Fruit fly (Drosophila melanogaster) whole organism, embryonic: ENCODE measurements around the gene HDAC4.

Experiments
- B-H1 ChIP-seq: fragments of 200-800 bp; sonication (Bioruptor generic); IDR thresholded peaks from 3 replicates; pipeline ENCODE4 v1.3.6; 2022; ENCODE audit warnings: missing biosample characterization, missing genetic modification characterization
- CG10274 ChIP-seq: fragments of 200-800 bp; sonication (Bioruptor generic); optimal IDR thresholded peaks from 3 replicates; lab custom pipeline; 2017; ENCODE audit warnings: missing biosample characterization, mild to moderate bottlenecking, missing genetic modification characterization
- CG10321 ChIP-seq: fragments of 200-800 bp; sonication (Bioruptor generic); IDR thresholded peaks from 2 replicates; pipeline ENCODE4 v1.3.6; 2022; ENCODE audit warnings: missing biosample characterization, missing genetic modification characterization
- CG10431 ChIP-seq: fragments of 200-800 bp; sonication (Bioruptor generic); optimal IDR thresholded peaks from 3 replicates; lab custom pipeline; 2018; ENCODE audit warnings: missing biosample characterization, mild to moderate bottlenecking, missing genetic modification characterization
- CG10654 ChIP-seq: fragments of 200-800 bp; sonication (Bioruptor generic); optimal IDR thresholded peaks from 2 replicates; lab custom pipeline; 2016; ENCODE audit warnings: missing biosample characterization, missing genetic modification characterization
- CG11085 ChIP-seq: fragments of 200-800 bp; sonication (Bioruptor generic); IDR thresholded peaks from 2 replicates; pipeline ENCODE4 v1.3.6; 2022; ENCODE audit warnings: missing biosample characterization, missing genetic modification characterization
- CG11456 ChIP-seq: fragments of 200-800 bp; sonication (Bioruptor generic); IDR thresholded peaks from 3 replicates; pipeline ENCODE4 v1.3.6; 2022; ENCODE audit warnings: missing biosample characterization, missing genetic modification characterization
- CG11504 ChIP-seq: fragments of 200-800 bp; sonication (Bioruptor generic); optimal IDR thresholded peaks from 3 replicates; lab custom pipeline; 2019; ENCODE audit warnings: missing biosample characterization, mild to moderate bottlenecking, missing genetic modification characterization, moderate library complexity
- CG12769 ChIP-seq: fragments of 200-800 bp; sonication (Bioruptor generic); optimal IDR thresholded peaks from 2 replicates; lab custom pipeline; 2019; ENCODE audit warnings: missing biosample characterization, mild to moderate bottlenecking, missing genetic modification characterization, moderate library complexity
- CG12942 ChIP-seq: fragments of 200-800 bp; sonication (Bioruptor generic); optimal IDR thresholded peaks from 3 replicates; lab custom pipeline; 2016; ENCODE audit warnings: missing biosample characterization, missing genetic modification characterization
- CG13287 ChIP-seq: fragments of 200-800 bp; sonication (Bioruptor generic); IDR thresholded peaks from 2 replicates; pipeline ENCODE4 v1.3.6; 2022; ENCODE audit warnings: missing biosample characterization, missing genetic modification characterization; ENCODE audit not compliant: partially characterized antibody
- CG16815 ChIP-seq: fragments of 200-800 bp; sonication (Bioruptor generic); optimal IDR thresholded peaks from 3 replicates; lab custom pipeline; 2017; ENCODE audit warnings: missing biosample characterization, mild to moderate bottlenecking, missing genetic modification characterization
- CG2678 ChIP-seq: fragments of 200-800 bp; sonication (Bioruptor generic); optimal IDR thresholded peaks from 3 replicates; lab custom pipeline; 2019; ENCODE audit warnings: missing biosample characterization, mild to moderate bottlenecking, missing genetic modification characterization, moderate library complexity
- CG32767 ChIP-seq: fragments of 200-800 bp; sonication (Bioruptor generic); IDR thresholded peaks from 2 replicates; pipeline ENCODE4 v1.3.6; 2022; ENCODE audit warnings: missing biosample characterization, missing genetic modification characterization
- CG3726 ChIP-seq: fragments of 200-800 bp; sonication (Bioruptor generic); IDR thresholded peaks from 3 replicates; pipeline ENCODE4, ENCODE4 v1.3.6; 2022; ENCODE audit warnings: missing biosample characterization, missing genetic modification characterization
- CG6272 ChIP-seq: fragments of 200-800 bp; sonication (Bioruptor generic); IDR thresholded peaks from 2 replicates; pipeline ENCODE4 v1.3.6; 2022; ENCODE audit warnings: missing biosample characterization, missing genetic modification characterization
- CG9215 ChIP-seq: fragments of 200-800 bp; sonication (Bioruptor generic); IDR thresholded peaks from 2 replicates; pipeline ENCODE4 v1.3.6; 2022; ENCODE audit warnings: missing biosample characterization, missing genetic modification characterization
- CG9932 ChIP-seq: fragments of 200-800 bp; sonication (Bioruptor generic); IDR thresholded peaks from 2 replicates; pipeline ENCODE4 v1.3.6; 2022; ENCODE audit warnings: missing biosample characterization, missing genetic modification characterization
- Dll ChIP-seq: fragments of 200-800 bp; sonication (Bioruptor generic); IDR thresholded peaks from 4 replicates; pipeline ENCODE4 v1.3.6; 2022; ENCODE audit warnings: missing biosample characterization, missing genetic modification characterization; ENCODE audit not compliant: partially characterized antibody
- Dref ChIP-seq: fragments of 200-800 bp; sonication (Bioruptor generic); IDR thresholded peaks from 2 replicates; pipeline ENCODE4 v1.3.6; 2022; ENCODE audit warnings: missing biosample characterization, missing genetic modification characterization
- Drgx ChIP-seq: fragments of 200-800 bp; sonication (Bioruptor generic); IDR thresholded peaks from 2 replicates; pipeline ENCODE4 v1.3.6; 2022; ENCODE audit warnings: missing biosample characterization, missing genetic modification characterization
- E2f2 ChIP-seq: fragments of 200-800 bp; sonication (Bioruptor generic); IDR thresholded peaks from 2 replicates; pipeline ENCODE4 v1.3.6; 2022; ENCODE audit warnings: missing biosample characterization, missing genetic modification characterization
- Gsc ChIP-seq: fragments of 200-800 bp; sonication (Bioruptor generic); IDR thresholded peaks from 2 replicates; pipeline ENCODE4 v1.3.6; 2022; ENCODE audit warnings: missing biosample characterization, missing genetic modification characterization
- HLH3B ChIP-seq: fragments of 200-800 bp; sonication (Bioruptor generic); IDR thresholded peaks from 2 replicates; pipeline ENCODE4 v1.3.6; 2022; ENCODE audit warnings: missing biosample characterization, missing genetic modification characterization
- HLH4C ChIP-seq: fragments of 200-800 bp; sonication (Bioruptor generic); IDR thresholded peaks from 3 replicates; pipeline ENCODE4 v1.3.6; 2022; ENCODE audit warnings: missing biosample characterization, missing genetic modification characterization; ENCODE audit not compliant: partially characterized antibody
- Hand ChIP-seq: fragments of 200-800 bp; sonication (Bioruptor generic); optimal IDR thresholded peaks from 2 replicates; lab custom pipeline; 2017; ENCODE audit warnings: mild to moderate bottlenecking, missing biosample characterization, missing genetic modification reagents, missing genetic modification characterization
- Hmx ChIP-seq: fragments of 200-800 bp; sonication (Bioruptor generic); optimal IDR thresholded peaks from 2 replicates; lab custom pipeline; 2016; ENCODE audit warnings: missing biosample characterization, missing genetic modification characterization
- Med ChIP-seq: fragments of 200-800 bp; sonication (Bioruptor generic); peaks from one replicate; lab custom pipeline; 2016; ENCODE audit warnings: missing biosample characterization, missing genetic modification characterization, mild to moderate bottlenecking, inconsistent platforms, moderate library complexity
- Nf-YB ChIP-seq: fragments of 200-800 bp; sonication (Bioruptor generic); optimal IDR thresholded peaks from 3 replicates; lab custom pipeline; 2019; ENCODE audit warnings: missing biosample characterization, mild to moderate bottlenecking, missing genetic modification characterization, moderate library complexity
- Sin3A ChIP-seq: fragments of >200 bp; optimal IDR thresholded peaks from 2 replicates; lab custom pipeline; 2018
- Sry-δ ChIP-seq: fragments of 200-800 bp; sonication (Bioruptor generic); optimal IDR thresholded peaks from 2 replicates; lab custom pipeline; 2016; ENCODE audit warnings: missing biosample characterization, missing genetic modification characterization
- Taf1 ChIP-seq: fragments of 200-800 bp; sonication (Bioruptor generic); IDR thresholded peaks from 2 replicates; pipeline ENCODE4 v1.3.6; 2022; ENCODE audit warnings: missing biosample characterization, missing genetic modification characterization
- aop ChIP-seq: fragments of 200-800 bp; sonication (Bioruptor generic); IDR thresholded peaks from 2 replicates; pipeline ENCODE4 v1.3.6; 2022; ENCODE audit warnings: missing biosample characterization, missing genetic modification characterization
- btn ChIP-seq: fragments of 200-800 bp; sonication (Bioruptor generic); optimal IDR thresholded peaks from 2 replicates; lab custom pipeline; 2016; ENCODE audit warnings: missing biosample characterization, missing genetic modification characterization
- cas ChIP-seq: fragments of 200-800 bp; sonication (Bioruptor generic); IDR thresholded peaks from 2 replicates; pipeline ENCODE4 v1.3.6; 2022; ENCODE audit warnings: missing biosample characterization, missing genetic modification characterization
- dmrt99B ChIP-seq: fragments of 200-800 bp; sonication (Bioruptor generic); optimal IDR thresholded peaks from 2 replicates; lab custom pipeline; 2018; ENCODE audit warnings: missing biosample characterization, mild to moderate bottlenecking, missing genetic modification characterization, moderate library complexity
- en ChIP-seq: fragments of 200-800 bp; sonication (Bioruptor generic); optimal IDR thresholded peaks from 2 replicates; lab custom pipeline; 2016; ENCODE audit warnings: missing biosample characterization, missing genetic modification characterization
- fd64A ChIP-seq: fragments of 200-800 bp; sonication (Bioruptor generic); optimal IDR thresholded peaks from 3 replicates; lab custom pipeline; 2018; ENCODE audit warnings: missing biosample characterization, mild to moderate bottlenecking, missing genetic modification characterization
- ftz-f1 ChIP-seq: fragments of 200-800 bp; sonication (Bioruptor generic); optimal IDR thresholded peaks from 2 replicates; lab custom pipeline; 2016; ENCODE audit warnings: missing biosample characterization, missing genetic modification characterization
- hb ChIP-seq: fragments of 200-800 bp; sonication (Bioruptor generic); IDR thresholded peaks from 3 replicates; pipeline ENCODE4 v1.3.6; 2022; ENCODE audit warnings: missing biosample characterization, missing genetic modification characterization; ENCODE audit not compliant: partially characterized antibody
- hkb ChIP-seq, 2 experiments: fragments of 200-800 bp in 1 of 2; fragments of >200 bp in 1 of 2; sonication (Bioruptor generic) in 1 of 2; IDR thresholded peaks in 1 of 2; optimal IDR thresholded peaks in 1 of 2; 2 replicates each; pipeline versions ENCODE4 v1.3.6 to Lab custom; 2017 to 2022; ENCODE audit warnings: missing biosample characterization in 1 of 2, missing genetic modification characterization in 1 of 2
- luna ChIP-seq: fragments of 200-800 bp; sonication (Bioruptor generic); optimal IDR thresholded peaks from 2 replicates; lab custom pipeline; 2016; ENCODE audit warnings: missing biosample characterization, missing genetic modification characterization
- pho ChIP-seq: fragments of 200-800 bp; sonication (Bioruptor generic); optimal IDR thresholded peaks from 2 replicates; lab custom pipeline; 2016; ENCODE audit warnings: missing biosample characterization, missing genetic modification characterization
- pita ChIP-seq: fragments of 200-800 bp; sonication (Bioruptor generic); optimal IDR thresholded peaks from 2 replicates; lab custom pipeline; 2017; ENCODE audit warnings: missing biosample characterization, mild to moderate bottlenecking, missing genetic modification characterization
- psq ChIP-seq: fragments of 200-800 bp; sonication (Bioruptor generic); optimal IDR thresholded peaks from 2 replicates; lab custom pipeline; 2017; ENCODE audit warnings: missing biosample characterization, missing genetic modification characterization
- salm ChIP-seq: fragments of 200-800 bp; sonication (Bioruptor generic); optimal IDR thresholded peaks from 2 replicates; lab custom pipeline; 2018; ENCODE audit warnings: missing biosample characterization, mild to moderate bottlenecking, missing genetic modification characterization
- so ChIP-seq: fragments of 200-800 bp; sonication (Bioruptor generic); IDR thresholded peaks from 3 replicates; pipeline ENCODE4 v1.3.6; 2022; ENCODE audit warnings: missing biosample characterization, missing genetic modification characterization
- sqz ChIP-seq: fragments of 200-800 bp; sonication (Bioruptor generic); optimal IDR thresholded peaks from 3 replicates; lab custom pipeline; 2018; ENCODE audit warnings: missing biosample characterization, mild to moderate bottlenecking, missing genetic modification characterization
- tup ChIP-seq: fragments of 200-800 bp; sonication (Bioruptor generic); optimal IDR thresholded peaks from 2 replicates; lab custom pipeline; 2016; ENCODE audit warnings: missing biosample characterization, mild to moderate bottlenecking, missing genetic modification characterization, moderate library complexity
- zf30C ChIP-seq: fragments of 200-800 bp; sonication (Bioruptor generic); optimal IDR thresholded peaks from 3 replicates; lab custom pipeline; 2018; ENCODE audit warnings: missing biosample characterization, mild to moderate bottlenecking, missing genetic modification characterization
- zfh1 ChIP-seq: fragments of 200-800 bp; sonication (Bioruptor generic); IDR thresholded peaks from 3 replicates; pipeline ENCODE4 v1.3.6; 2022; ENCODE audit warnings: missing biosample characterization, missing genetic modification characterization

HDAC4 gene

DNA sequence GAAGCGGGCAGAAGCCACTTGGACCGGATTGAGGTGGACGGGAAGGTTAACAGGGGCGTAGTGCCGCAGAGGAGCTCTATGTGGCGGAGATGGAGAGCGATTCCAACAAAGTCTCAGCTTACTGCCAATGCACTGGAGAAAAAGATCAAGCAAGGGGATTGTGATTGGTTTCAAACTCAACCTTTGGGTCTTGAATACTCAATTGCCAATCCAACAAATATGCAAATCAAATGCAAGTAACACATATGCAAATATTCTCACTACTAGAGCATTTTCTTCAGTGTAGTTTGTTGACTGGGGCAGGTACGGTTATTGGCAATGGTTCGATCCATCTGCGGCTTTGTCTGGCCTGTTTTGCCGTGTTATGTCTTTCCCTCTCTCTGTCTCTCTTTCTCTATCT is 34.1 kb downstream of the HDAC4 start:
- TF ChIP-seq so (GFP tag; lab: Robert Waterston, UW) (peak; percentile 81; the same call in 2 of the 3 replicates), CG10431 (GFP tag; lab: Kevin White, UChicago) (no peak), CG10274 (GFP tag; lab: Kevin White, UChicago) (peak; percentile 49), E2f2 (GFP tag; lab: Robert Waterston, UW) (peak; percentile 53), CG3726 (GFP tag; lab: Robert Waterston, UW) (peak; percentile 82), zf30C (GFP tag; lab: Kevin White, UChicago) (no peak), CG13287 (no peak), tup (GFP tag; lab: Kevin White, UChicago) (peak; percentile 2), luna (GFP tag; lab: Kevin White, UChicago) (peak; percentile 9), aop (GFP tag; lab: Robert Waterston, UW) (peak; percentile 58; the same call in 1 of the 2 replicates), cas (GFP tag; lab: Robert Waterston, UW) (0 out of 2 replicates have a peak, but pooled peaks have one; percentile 24), HLH3B (GFP tag; lab: Robert Waterston, UW) (peak; percentile 81), pita (GFP tag; lab: Kevin White, UChicago) (no peak), CG11504 (peak; percentile 82), CG2678 (tag; lab: Kevin White, UChicago) (peak; percentile 89), dmrt99B (peak; percentile 86), CG9932 (GFP tag; lab: Robert Waterston, UW) (peak; percentile 70), btn (GFP tag; lab: Kevin White, UChicago) (peak; percentile 69), Nf-YB (GFP tag; lab: Kevin White, UChicago) (peak; percentile 22), Sry-δ (GFP tag; lab: Kevin White, UChicago) (peak; percentile 40), CG10654 (peak; percentile 49), Drgx (GFP tag; lab: Robert Waterston, UW) (peak; percentile 94), CG12942 (peak; percentile 49), CG6272 (peak; percentile 63), CG10321 (GFP tag; lab: Robert Waterston, UW) (peak; percentile 27; the same call in 1 of the 2 replicates), hb (no peak), ftz-f1 (GFP tag; lab: Kevin White, UChicago) (no peak), zfh1 (peak; percentile 79), Sin3A (no peak), Gsc (peak; percentile 47; the same call in 1 of the 2 replicates), Hand (GFP tag; lab: Kevin White, UChicago) (peak; percentile 8), CG11085 (peak; percentile 49), pho (GFP tag; lab: Kevin White, UChicago) (peak; percentile 60), CG16815 (GFP tag; lab: Kevin White, UChicago) (peak; percentile 37), fd64A (GFP tag; lab: Kevin White, UChicago) (peak; percentile 56), sqz (GFP tag; lab: Kevin White, UChicago) (no peak), hkb (optimal IDR thresholded peaks at IDR 0.05; lab: Kevin White, UChicago) (no peak), hkb (GFP tag; IDR thresholded peaks at IDR 0.05; lab: Robert Waterston, UW) (peak; percentile 75), Dref (GFP tag; lab: Robert Waterston, UW) (0 out of 2 replicates have a peak, but pooled peaks have one; percentile 18), CG12769 (tag; lab: Kevin White, UChicago) (peak; percentile 97), CG9215 (GFP tag; lab: Robert Waterston, UW) (peak; percentile 63), Taf1 (peak; percentile 23; the same call in 1 of the 2 replicates), CG11456 (GFP tag; lab: Robert Waterston, UW) (peak; percentile 79; the same call in 2 of the 3 replicates), Hmx (GFP tag; lab: Kevin White, UChicago) (peak; percentile 66), HLH4C (no peak), salm (tag; lab: Kevin White, UChicago) (peak; percentile 44), Dll (GFP tag; lab: Robert Waterston, UW) (no peak), CG32767 (GFP tag; lab: Robert Waterston, UW) (0 out of 2 replicates have a peak, but pooled peaks have one; percentile 21), psq (GFP tag; lab: Kevin White, UChicago) (no peak), B-H1 (GFP tag; lab: Robert Waterston, UW) (peak; percentile 53), en (GFP tag; lab: Kevin White, UChicago) (peak; percentile 67), Med (GFP tag; lab: Kevin White, UChicago) (peak; percentile 98)
